Worm (Caenorhabditis elegans) whole organism, late embryonic: Measurements from ENCODE around the gene lips-6.

ENCODE experiments used
- F13H6.1 ChIP-seq: sonication (generic microtip); optimal IDR thresholded peaks from 2 replicates; lab custom pipeline; 2016; ENCODE audit warnings: missing genetic modification characterization, missing compliant biosample characterization
- K09A11.1 ChIP-seq: sonication (generic microtip); optimal IDR thresholded peaks from 2 replicates; lab custom pipeline; 2017; ENCODE audit warnings: antibody characterized with exemption, mild to moderate bottlenecking, missing genetic modification characterization, missing compliant biosample characterization; ENCODE audit not compliant: insufficient read depth
- T23F11.4 ChIP-seq: fragments of 200-800 bp; sonication (Bioruptor generic); optimal IDR thresholded peaks from 2 replicates; lab custom pipeline; 2018; ENCODE audit warnings: mild to moderate bottlenecking, missing genetic modification characterization, missing compliant biosample characterization
- ahr-1 ChIP-seq: sonication (generic microtip); optimal IDR thresholded peaks from 2 replicates; lab custom pipeline; 2016; ENCODE audit warnings: missing genetic modification characterization, missing compliant biosample characterization
- ama-1 ChIP-seq: fragments of 150-350 bp; optimal IDR thresholded peaks from 2 replicates; lab custom pipeline; 2014
- ceh-14 ChIP-seq: sonication (generic microtip); optimal IDR thresholded peaks from 2 replicates; lab custom pipeline; 2016; ENCODE audit warnings: missing genotype, missing genetic modification characterization, missing compliant biosample characterization
- ceh-22 ChIP-seq: sonication (generic microtip); optimal IDR thresholded peaks from 2 replicates; lab custom pipeline; 2017; ENCODE audit warnings: missing biosample characterization, missing genetic modification characterization
- ceh-34 ChIP-seq: sonication (generic microtip); optimal IDR thresholded peaks from 2 replicates; lab custom pipeline; 2016; ENCODE audit warnings: mild to moderate bottlenecking, missing genetic modification characterization, missing compliant biosample characterization
- ceh-45 ChIP-seq: fragments of 200-800 bp; sonication (Bioruptor generic); IDR thresholded peaks from 2 replicates; pipeline ENCODE4 v1.3.6; 2022; ENCODE audit warnings: missing genetic modification reagents, missing genetic modification characterization, missing compliant biosample characterization
- ceh-48 ChIP-seq: sonication (generic microtip); optimal IDR thresholded peaks from 2 replicates; lab custom pipeline; 2016; ENCODE audit warnings: missing genetic modification characterization, inconsistent platforms, missing compliant biosample characterization
- che-1 ChIP-seq: sonication (generic microtip); optimal IDR thresholded peaks from 2 replicates; lab custom pipeline; 2016; ENCODE audit warnings: mild to moderate bottlenecking, missing genetic modification characterization, missing compliant biosample characterization
- dve-1 ChIP-seq: sonication (generic microtip); optimal IDR thresholded peaks from 2 replicates; lab custom pipeline; 2017; ENCODE audit warnings: antibody characterized with exemption, mild to moderate bottlenecking, missing genetic modification characterization, missing compliant biosample characterization
- elt-2 ChIP-seq: sonication (generic microtip); optimal IDR thresholded peaks from 2 replicates; lab custom pipeline; 2016; ENCODE audit warnings: missing genetic modification reagents, missing genetic modification characterization, missing compliant biosample characterization
- elt-4 ChIP-seq: sonication (generic microtip); optimal IDR thresholded peaks from 2 replicates; lab custom pipeline; 2016; ENCODE audit warnings: missing genetic modification characterization, missing compliant biosample characterization
- ets-4 ChIP-seq: sonication (generic microtip); optimal IDR thresholded peaks from 2 replicates; lab custom pipeline; 2016; ENCODE audit warnings: missing genetic modification characterization, missing compliant biosample characterization
- fkh-10 ChIP-seq: fragments of 150-350 bp; optimal IDR thresholded peaks from 2 replicates; lab custom pipeline; 2014; ENCODE audit warnings: missing biosample characterization, missing genetic modification reagents, missing genetic modification characterization
- gmeb-2 ChIP-seq: sonication (generic microtip); optimal IDR thresholded peaks from 2 replicates; lab custom pipeline; 2016; ENCODE audit warnings: missing genetic modification characterization, inconsistent platforms, missing compliant biosample characterization
- hlh-13 ChIP-seq: fragments of 200-800 bp; sonication (Bioruptor generic); optimal IDR thresholded peaks from 2 replicates; lab custom pipeline; 2018; ENCODE audit warnings: mild to moderate bottlenecking, missing genetic modification characterization, missing compliant biosample characterization
- hlh-30 ChIP-seq: sonication (generic microtip); optimal IDR thresholded peaks from 2 replicates; lab custom pipeline; 2017; ENCODE audit warnings: antibody characterized with exemption, missing genetic modification characterization, missing compliant biosample characterization; ENCODE audit not compliant: insufficient read depth
- hlh-8 ChIP-seq: sonication (generic microtip); optimal IDR thresholded peaks from 2 replicates; lab custom pipeline; 2016; ENCODE audit warnings: missing genotype, missing genetic modification characterization, missing compliant biosample characterization
- lim-6 ChIP-seq: sonication (generic microtip); optimal IDR thresholded peaks from 2 replicates; lab custom pipeline; 2016; ENCODE audit warnings: missing genetic modification characterization, missing compliant biosample characterization
- lin-11 ChIP-seq: fragments of 200-800 bp; sonication (Bioruptor generic); optimal IDR thresholded peaks from 2 replicates; lab custom pipeline; 2018; ENCODE audit warnings: mild to moderate bottlenecking, missing genetic modification characterization, missing compliant biosample characterization
- madf-2 ChIP-seq: sonication (generic microtip); optimal IDR thresholded peaks from 2 replicates; lab custom pipeline; 2017; ENCODE audit warnings: missing genetic modification characterization, missing compliant biosample characterization
- nfya-1 ChIP-seq: sonication (generic microtip); optimal IDR thresholded peaks from 2 replicates; lab custom pipeline; 2017; ENCODE audit warnings: missing genetic modification characterization, mild to moderate bottlenecking, missing compliant biosample characterization, antibody characterized with exemption, moderate library complexity
- odd-2 ChIP-seq: sonication (generic microtip); optimal IDR thresholded peaks from 2 replicates; lab custom pipeline; 2017; ENCODE audit warnings: antibody characterized with exemption, mild to moderate bottlenecking, missing genetic modification characterization, missing compliant biosample characterization
- pag-3 ChIP-seq: sonication (generic microtip); optimal IDR thresholded peaks from 2 replicates; lab custom pipeline; 2016; ENCODE audit warnings: missing compliant biosample characterization, missing genetic modification characterization, borderline replicate concordance
- pax-1 ChIP-seq: fragments of 150-350 bp; optimal IDR thresholded peaks from 2 replicates; lab custom pipeline; 2014; ENCODE audit warnings: missing biosample characterization, missing genetic modification characterization
- pha-2 ChIP-seq: sonication (generic microtip); optimal IDR thresholded peaks from 2 replicates; lab custom pipeline; 2017; ENCODE audit warnings: mild to moderate bottlenecking, missing genetic modification characterization, missing compliant biosample characterization
- pha-4 ChIP-seq: fragments of 150-350 bp; optimal IDR thresholded peaks from 2 replicates; lab custom pipeline; 2018; ENCODE audit warnings: missing biosample characterization, missing genetic modification reagents, missing genetic modification characterization
- pqm-1 ChIP-seq: sonication (generic microtip); optimal IDR thresholded peaks from 2 replicates; lab custom pipeline; 2016; ENCODE audit warnings: missing genetic modification characterization, missing compliant biosample characterization
- rnt-1 ChIP-seq: sonication (generic microtip); optimal IDR thresholded peaks from 2 replicates; lab custom pipeline; 2016; ENCODE audit warnings: missing genetic modification characterization, missing compliant biosample characterization
- sdc-2 ChIP-seq: sonication (generic microtip); optimal IDR thresholded peaks from 2 replicates; lab custom pipeline; 2016; ENCODE audit warnings: missing genotype, missing genetic modification characterization, missing compliant biosample characterization
- sox-4 ChIP-seq: sonication (generic microtip); optimal IDR thresholded peaks from 2 replicates; lab custom pipeline; 2017; ENCODE audit warnings: mild to moderate bottlenecking, missing genetic modification characterization, inconsistent platforms, missing compliant biosample characterization
- syd-9 ChIP-seq: sonication (generic microtip); optimal IDR thresholded peaks from 2 replicates; lab custom pipeline; 2016; ENCODE audit warnings: mild to moderate bottlenecking, missing genetic modification characterization, moderate library complexity, missing compliant biosample characterization
- ttx-3 ChIP-seq: sonication (generic microtip); optimal IDR thresholded peaks from 2 replicates; lab custom pipeline; 2016; ENCODE audit warnings: missing genetic modification reagents, missing genetic modification characterization, missing compliant biosample characterization
- unc-3 ChIP-seq, 2 experiments: fragments of 200-800 bp in 1 of 2; sonication (Bioruptor generic) in 1 of 2; sonication (generic microtip) in 1 of 2; conservative IDR thresholded peaks in 1 of 2; optimal IDR thresholded peaks in 1 of 2; 2 replicates each; pipeline versions ENCODE4 v1.3.6 to Lab custom; 2016 to 2022; ENCODE audit warnings: missing compliant biosample characterization in 2 of 2, missing genetic modification characterization in 2 of 2, missing genetic modification reagents in 1 of 2
- unc-86 ChIP-seq: sonication (generic microtip); optimal IDR thresholded peaks from 2 replicates; lab custom pipeline; 2016; ENCODE audit warnings: missing genetic modification characterization, missing compliant biosample characterization
- zip-5 ChIP-seq: sonication (generic microtip); optimal IDR thresholded peaks from 2 replicates; lab custom pipeline; 2016; ENCODE audit warnings: missing genetic modification characterization, missing compliant biosample characterization
- ztf-16 ChIP-seq: sonication (generic microtip); optimal IDR thresholded peaks from 2 replicates; lab custom pipeline; 2017; ENCODE audit warnings: missing genetic modification characterization, missing compliant biosample characterization

The lips-6 gene

DNA sequence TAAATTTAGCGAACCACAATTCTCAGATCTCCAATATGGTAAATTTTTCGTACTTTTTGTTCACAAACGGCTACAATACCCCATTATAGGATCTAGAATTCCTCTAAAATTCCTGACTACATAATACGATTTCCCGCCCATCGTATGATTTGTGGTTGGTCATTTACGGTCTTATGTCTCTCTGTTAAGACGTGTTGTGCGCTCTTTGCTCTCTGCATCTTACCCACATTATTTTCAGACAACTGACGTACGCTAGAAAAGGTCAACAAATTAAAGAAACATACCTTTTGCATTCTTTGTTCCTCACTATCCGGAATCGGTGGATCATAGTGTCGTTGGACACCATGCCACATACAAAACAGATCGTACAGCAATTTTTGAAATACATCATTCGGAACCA lies 27.6 kb upstream of the lips-6 start:
- TF ChIP-seq elt-4 (no peak), unc-3 (GFP tag; conservative IDR thresholded peaks at IDR 0.05; lab: Robert Waterston, UW) (no peak), unc-3 (tag; optimal IDR thresholded peaks at IDR 0.05; lab: Kevin White, UChicago) (no peak), rnt-1 (tag; lab: Kevin White, UChicago) (no peak), ztf-16 (no peak), ahr-1 (tag; lab: Kevin White, UChicago) (no peak), lim-6 (tag; lab: Kevin White, UChicago) (no peak), ttx-3 (tag; lab: Kevin White, UChicago) (no peak), unc-86 (no peak), zip-5 (no peak), ama-1 (lab: Kevin White, UChicago) (no peak), T23F11.4 (GFP tag; lab: Kevin White, UChicago) (no peak), odd-2 (no peak)

DNA sequence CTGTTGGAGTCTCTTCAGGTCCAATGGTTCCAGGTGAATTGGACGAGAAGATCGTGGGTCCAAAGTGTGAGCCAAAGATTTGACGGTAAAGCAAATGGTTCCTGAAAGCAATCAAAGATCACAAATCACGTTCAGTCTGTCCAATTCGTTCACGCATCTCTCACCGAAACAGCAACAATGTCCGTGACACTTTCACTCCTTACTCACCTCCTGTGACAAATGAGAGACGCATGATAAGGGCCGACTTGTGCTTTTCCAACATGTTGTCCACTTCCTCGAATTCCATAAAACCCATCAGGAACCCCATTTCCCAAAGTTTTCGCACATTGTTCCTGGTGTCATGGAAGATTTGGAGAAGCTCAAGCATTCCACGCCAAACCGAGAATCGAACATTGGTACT lies 24.9 kb upstream of the lips-6 start:
- TF ChIP-seq ceh-48 (tag; lab: Kevin White, UChicago) (no peak), ets-4 (no peak), syd-9 (no peak), odd-2 (no peak), ttx-3 (tag; lab: Kevin White, UChicago) (no peak), gmeb-2 (tag; lab: Kevin White, UChicago) (no peak), F13H6.1 (no peak), pha-4 (no peak), hlh-13 (GFP tag; lab: Kevin White, UChicago) (no peak), elt-4 (no peak)
- TF ChIP-seq, all 69 proteins: peak for 0

DNA sequence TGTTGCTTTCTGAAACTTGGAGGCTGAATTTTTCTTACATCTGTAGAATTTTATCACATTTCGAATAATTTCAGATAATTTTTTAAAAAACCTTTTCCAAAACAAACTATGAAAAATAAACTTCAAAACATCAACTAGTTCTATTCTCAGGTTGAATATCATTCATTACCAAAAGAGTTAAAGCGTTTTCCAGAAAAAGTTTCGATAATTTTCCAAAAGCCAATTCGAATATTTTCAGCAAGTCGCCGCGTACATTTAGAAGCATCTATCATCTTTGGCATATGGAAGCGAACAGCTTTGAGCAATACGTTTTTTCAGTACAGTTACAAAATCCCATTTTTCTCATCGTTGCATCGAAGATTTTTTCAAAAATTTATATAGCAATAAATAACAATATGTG lies 21.4 kb upstream of the lips-6 start:
- TF ChIP-seq pag-3 (tag; lab: Kevin White, UChicago), result no peak
- peak; percentile 60 for TF ChIP-seq ama-1 (lab: Kevin White, UChicago)

DNA sequence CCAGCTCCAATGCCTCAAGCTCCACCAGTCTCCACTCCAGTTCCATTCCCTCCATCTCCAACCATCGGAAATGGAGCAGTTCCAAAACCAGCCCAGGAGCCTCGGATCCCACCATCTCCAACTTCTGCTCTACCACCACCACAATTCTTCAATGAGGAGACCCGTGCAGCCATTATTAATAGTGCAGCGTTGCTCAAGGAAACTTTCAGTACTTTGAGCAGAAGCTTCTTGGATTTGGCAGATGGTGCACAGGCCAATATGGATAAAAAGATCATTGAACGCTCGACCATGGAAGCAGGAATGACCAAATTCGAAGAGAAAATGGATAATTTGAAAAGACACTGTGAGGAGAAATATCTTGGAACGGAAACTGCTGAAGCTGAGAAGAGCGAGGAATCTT lies 19.9 kb upstream of the lips-6 start:
- no peak for TF ChIP-seq odd-2
- no peak for TF ChIP-seq pax-1 (tag; lab: Kevin White, UChicago)
- no peak for TF ChIP-seq ceh-14 (tag; lab: Kevin White, UChicago)
- no peak for TF ChIP-seq lim-6 (tag; lab: Kevin White, UChicago)
- no peak for TF ChIP-seq pqm-1 (tag; lab: Kevin White, UChicago)
- no peak for TF ChIP-seq ama-1 (lab: Kevin White, UChicago)

DNA sequence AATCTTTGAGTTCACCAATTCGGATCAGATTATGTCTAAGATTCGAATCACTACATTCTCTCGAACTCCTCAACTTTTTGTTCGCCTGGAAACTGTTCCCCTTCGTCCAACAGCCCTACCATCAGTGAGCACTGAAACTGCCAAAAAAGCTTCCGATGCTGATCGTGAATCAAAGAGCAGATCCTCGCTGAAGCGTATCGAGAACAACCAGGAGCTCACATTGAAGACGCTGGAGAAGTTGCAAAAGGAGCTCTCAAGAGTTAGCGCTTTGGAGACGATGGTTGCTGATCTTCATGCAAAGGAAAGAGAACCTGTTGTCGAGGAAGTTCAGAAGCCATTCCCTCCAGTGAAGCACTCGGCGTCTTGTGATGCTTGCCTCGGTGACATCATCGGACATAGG lies 19.3 kb upstream of the lips-6 start:
- TF ChIP-seq ceh-22 (tag; lab: Kevin White, UChicago) (no peak), sox-4 (tag; lab: Kevin White, UChicago) (no peak), fkh-10 (GFP tag; lab: Kevin White, UChicago) (no peak)

DNA sequence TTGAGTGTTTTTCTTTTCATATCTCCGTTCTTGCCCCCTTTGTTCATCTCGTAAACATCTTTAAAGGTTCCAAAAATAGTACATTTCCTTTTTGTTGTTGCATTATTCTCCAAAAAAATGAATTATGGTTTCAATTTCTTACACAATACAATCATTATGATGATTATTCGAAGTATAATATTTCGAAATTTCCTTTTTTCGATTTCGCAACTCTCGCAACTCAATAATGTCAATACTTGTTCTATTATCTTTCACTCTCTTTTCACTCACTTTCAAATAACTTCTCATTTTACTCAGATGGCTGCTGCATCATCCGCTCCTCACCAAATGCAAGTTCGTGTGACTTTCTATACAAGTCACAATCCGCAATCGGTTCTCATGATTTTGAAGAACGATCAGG lies 18.5 kb upstream of the lips-6 start, which contains the start of gene sqst-1:
Gene sqst-1, plus strand, starts transcription at position 298 of the 400 bp plus-strand sequence.
- TF ChIP-seq elt-4 (no peak), fkh-10 (GFP tag; lab: Kevin White, UChicago) (no peak), ceh-34 (tag; lab: Kevin White, UChicago) (no peak), sdc-2 (tag; lab: Kevin White, UChicago) (no peak), elt-2 (tag; lab: Kevin White, UChicago) (no peak), ama-1 (lab: Kevin White, UChicago) (no peak), ceh-45 (no peak)
- TF ChIP-seq, all 69 proteins: peak for 0

DNA sequence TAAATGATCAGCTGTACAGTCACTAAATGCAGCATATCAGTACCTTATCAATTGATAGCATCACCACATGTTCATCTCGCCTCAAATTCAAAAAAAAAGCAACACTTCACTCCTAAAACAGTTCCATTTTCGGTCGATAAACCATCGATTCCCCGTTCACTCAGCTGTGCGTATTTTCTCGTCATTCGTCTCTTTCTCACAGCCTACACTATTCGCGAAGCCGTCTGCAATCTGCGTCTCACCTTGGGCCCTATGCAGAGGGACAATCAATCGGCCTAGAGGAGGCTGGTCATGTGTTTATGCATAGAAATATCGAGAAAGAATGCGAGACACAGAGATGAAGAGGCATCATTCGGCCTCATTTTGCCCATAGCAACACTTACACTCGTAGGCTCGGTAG lies 16.9 kb upstream of the lips-6 start:
- TF ChIP-seq fkh-10 (GFP tag; lab: Kevin White, UChicago) (no peak), ets-4 (no peak), nfya-1 (peak; percentile 84), F13H6.1 (peak; percentile 3), zip-5 (no peak), madf-2 (tag; lab: Kevin White, UChicago) (peak; percentile 45), dve-1 (tag; lab: Kevin White, UChicago) (peak; percentile 63), ceh-22 (tag; lab: Kevin White, UChicago) (peak; percentile 81), lin-11 (no peak), elt-4 (no peak), pha-2 (tag; lab: Kevin White, UChicago) (no peak), hlh-30 (tag; lab: Kevin White, UChicago) (peak; percentile 98), ztf-16 (no peak), unc-86 (no peak), che-1 (tag; lab: Kevin White, UChicago) (no peak), hlh-8 (no peak), ttx-3 (tag; lab: Kevin White, UChicago) (no peak), K09A11.1 (tag; lab: Kevin White, UChicago) (no peak), pqm-1 (tag; lab: Kevin White, UChicago) (no peak)
